Fruit fly (Drosophila melanogaster) whole organism, embryonic: ENCODE data around the gene Acbp6.

Experiments
- Atf-2 ChIP-seq: fragments of 200-800 bp; sonication (Bioruptor generic); optimal IDR thresholded peaks from 2 replicates; lab custom pipeline; 2016; ENCODE audit warnings: missing biosample characterization, missing genetic modification characterization
- Awh ChIP-seq: fragments of 200-800 bp; sonication (Bioruptor generic); IDR thresholded peaks from 2 replicates; pipeline ENCODE4, ENCODE4 v1.3.6; 2022; ENCODE audit warnings: missing biosample characterization, missing genetic modification characterization
- B-H1 ChIP-seq: fragments of 200-800 bp; sonication (Bioruptor generic); IDR thresholded peaks from 3 replicates; pipeline ENCODE4 v1.3.6; 2022; ENCODE audit warnings: missing biosample characterization, missing genetic modification characterization
- CG10321 ChIP-seq: fragments of 200-800 bp; sonication (Bioruptor generic); IDR thresholded peaks from 2 replicates; pipeline ENCODE4 v1.3.6; 2022; ENCODE audit warnings: missing biosample characterization, missing genetic modification characterization
- CG12071 ChIP-seq: fragments of 200-800 bp; sonication (Bioruptor generic); optimal IDR thresholded peaks from 3 replicates; lab custom pipeline; 2018; ENCODE audit warnings: missing biosample characterization, mild to moderate bottlenecking, missing genetic modification characterization
- CG1603 ChIP-seq: fragments of 200-800 bp; sonication (Bioruptor generic); optimal IDR thresholded peaks from 2 replicates; lab custom pipeline; 2019; ENCODE audit warnings: missing biosample characterization, mild to moderate bottlenecking, missing genetic modification characterization, moderate library complexity
- CG16813 ChIP-seq: fragments of 200-800 bp; sonication (Bioruptor generic); IDR thresholded peaks from 3 replicates; pipeline ENCODE4 v1.3.6; 2022; ENCODE audit warnings: missing biosample characterization, missing genetic modification characterization; ENCODE audit not compliant: partially characterized antibody
- CG2116 ChIP-seq: fragments of 200-800 bp; sonication (Bioruptor generic); optimal IDR thresholded peaks from 3 replicates; lab custom pipeline; 2018; ENCODE audit warnings: missing biosample characterization, mild to moderate bottlenecking, missing genetic modification characterization
- CG34376 ChIP-seq: fragments of 200-800 bp; sonication (Bioruptor generic); optimal IDR thresholded peaks from 2 replicates; lab custom pipeline; 2018; ENCODE audit warnings: missing biosample characterization, mild to moderate bottlenecking, missing genetic modification characterization
- CG34422 ChIP-seq: fragments of 200-800 bp; sonication (Bioruptor generic); IDR thresholded peaks from 3 replicates; pipeline ENCODE4 v1.3.6; 2022; ENCODE audit warnings: missing biosample characterization, missing genetic modification characterization
- CG42726 ChIP-seq: fragments of 200-800 bp; sonication (Bioruptor generic); IDR thresholded peaks from 2 replicates; pipeline ENCODE4 v1.3.6; 2022; ENCODE audit warnings: missing biosample characterization, missing genetic modification characterization; ENCODE audit not compliant: partially characterized antibody
- CG4360 ChIP-seq: fragments of 200-800 bp; sonication (Bioruptor generic); IDR thresholded peaks from 2 replicates; pipeline ENCODE4 v1.3.6; 2022; ENCODE audit warnings: missing biosample characterization, missing genetic modification characterization
- CG4707 ChIP-seq: fragments of 200-800 bp; sonication (Bioruptor generic); optimal IDR thresholded peaks from 2 replicates; lab custom pipeline; 2018; ENCODE audit warnings: missing biosample characterization, mild to moderate bottlenecking, missing genetic modification characterization, moderate library complexity
- CG4820 ChIP-seq: fragments of 200-800 bp; sonication (Bioruptor generic); optimal IDR thresholded peaks from 3 replicates; lab custom pipeline; 2016; ENCODE audit warnings: missing biosample characterization, missing genetic modification characterization
- CG4854 ChIP-seq: fragments of 200-800 bp; sonication (Bioruptor generic); optimal IDR thresholded peaks from 2 replicates; lab custom pipeline; 2016; ENCODE audit warnings: missing biosample characterization, missing genetic modification characterization, inconsistent platforms
- CG7357 ChIP-seq: fragments of 200-800 bp; sonication (Bioruptor generic); IDR thresholded peaks from 3 replicates; pipeline ENCODE4 v1.3.6; 2022; ENCODE audit warnings: missing biosample characterization, missing genetic modification characterization
- CG9609 ChIP-seq: fragments of 200-800 bp; sonication (Bioruptor generic); optimal IDR thresholded peaks from 3 replicates; lab custom pipeline; 2016; ENCODE audit warnings: missing biosample characterization, missing genetic modification characterization
- CG9727 ChIP-seq: fragments of 200-800 bp; sonication (Bioruptor generic); optimal IDR thresholded peaks from 3 replicates; lab custom pipeline; 2017; ENCODE audit warnings: missing biosample characterization, mild to moderate bottlenecking, missing genetic modification characterization
- CrebB ChIP-seq: fragments of 200-800 bp; sonication (Bioruptor generic); optimal IDR thresholded peaks from 3 replicates; lab custom pipeline; 2018; ENCODE audit warnings: missing biosample characterization, mild to moderate bottlenecking, missing genetic modification characterization
- Dll ChIP-seq: fragments of 200-800 bp; sonication (Bioruptor generic); IDR thresholded peaks from 4 replicates; pipeline ENCODE4 v1.3.6; 2022; ENCODE audit warnings: missing biosample characterization, missing genetic modification characterization; ENCODE audit not compliant: partially characterized antibody
- Ets97D ChIP-seq: fragments of 200-800 bp; sonication (Bioruptor generic); optimal IDR thresholded peaks from 3 replicates; lab custom pipeline; 2016; ENCODE audit warnings: missing biosample characterization, missing genetic modification characterization
- Fer3 ChIP-seq: fragments of 200-800 bp; sonication (Bioruptor generic); optimal IDR thresholded peaks from 2 replicates; lab custom pipeline; 2018; ENCODE audit warnings: missing biosample characterization, mild to moderate bottlenecking, missing genetic modification characterization, moderate library complexity
- HLH54F ChIP-seq: fragments of 200-800 bp; sonication (Bioruptor generic); optimal IDR thresholded peaks from 3 replicates; lab custom pipeline; 2016; ENCODE audit warnings: missing biosample characterization, missing genetic modification characterization
- HLHmδ ChIP-seq: fragments of 200-800 bp; sonication (Bioruptor generic); optimal IDR thresholded peaks from 2 replicates; lab custom pipeline; 2018; ENCODE audit warnings: missing biosample characterization, mild to moderate bottlenecking, missing genetic modification characterization, moderate library complexity
- Hand ChIP-seq: fragments of 200-800 bp; sonication (Bioruptor generic); optimal IDR thresholded peaks from 2 replicates; lab custom pipeline; 2017; ENCODE audit warnings: mild to moderate bottlenecking, missing biosample characterization, missing genetic modification reagents, missing genetic modification characterization
- HmgD ChIP-seq: fragments of 200-800 bp; sonication (Bioruptor generic); optimal IDR thresholded peaks from 3 replicates; lab custom pipeline; 2016; ENCODE audit warnings: missing biosample characterization, missing genetic modification characterization
- Hr51 ChIP-seq, 2 experiments: fragments of 200-800 bp; sonication (Bioruptor generic); optimal IDR thresholded peaks; 2 replicates in 1 of 2; 3 replicates in 1 of 2; lab custom pipeline; 2016 to 2018; ENCODE audit warnings: missing biosample characterization in 2 of 2, missing genetic modification characterization in 2 of 2, mild to moderate bottlenecking in 1 of 2, moderate library complexity in 1 of 2
- Stat92E ChIP-seq, 3 experiments: fragments of >200 bp in 2 of 3; fragments of 200-800 bp in 1 of 3; sonication (Bioruptor generic) in 1 of 3; optimal IDR thresholded peaks; 2 replicates each; lab custom pipeline; 2017 to 2019; ENCODE audit warnings: missing biosample characterization in 3 of 3, missing genetic modification characterization in 3 of 3, mild to moderate bottlenecking in 1 of 3, moderate library complexity in 1 of 3
- amos ChIP-seq: fragments of 200-800 bp; sonication (Bioruptor generic); IDR thresholded peaks from 2 replicates; pipeline ENCODE4 v1.3.6; 2022; ENCODE audit warnings: missing biosample characterization, missing genetic modification characterization; ENCODE audit not compliant: partially characterized antibody
- ara ChIP-seq: fragments of 200-800 bp; sonication (Bioruptor generic); IDR thresholded peaks from 2 replicates; pipeline ENCODE4 v1.3.6; 2022; ENCODE audit warnings: missing biosample characterization, missing genetic modification characterization
- cad ChIP-seq: fragments of >200 bp; optimal IDR thresholded peaks from 2 replicates; lab custom pipeline; 2017; ENCODE audit warnings: missing biosample characterization, missing genetic modification characterization
- dmrt99B ChIP-seq: fragments of 200-800 bp; sonication (Bioruptor generic); optimal IDR thresholded peaks from 2 replicates; lab custom pipeline; 2018; ENCODE audit warnings: missing biosample characterization, mild to moderate bottlenecking, missing genetic modification characterization, moderate library complexity
- ems ChIP-seq: fragments of 200-800 bp; sonication (Bioruptor generic); optimal IDR thresholded peaks from 3 replicates; lab custom pipeline; 2016; ENCODE audit warnings: missing biosample characterization, missing genetic modification characterization
- esg ChIP-seq: fragments of 200-800 bp; sonication (Bioruptor generic); conservative IDR thresholded peaks from 2 replicates; pipeline ENCODE4 v1.3.6; 2022; ENCODE audit warnings: missing biosample characterization, missing genetic modification characterization
- gce ChIP-seq: fragments of 200-800 bp; sonication (Bioruptor generic); IDR thresholded peaks from 3 replicates; pipeline ENCODE4 v1.3.6; 2022; ENCODE audit warnings: missing biosample characterization, missing genetic modification characterization
- hb ChIP-seq: fragments of 200-800 bp; sonication (Bioruptor generic); IDR thresholded peaks from 3 replicates; pipeline ENCODE4 v1.3.6; 2022; ENCODE audit warnings: missing biosample characterization, missing genetic modification characterization; ENCODE audit not compliant: partially characterized antibody
- inv ChIP-seq: fragments of 200-800 bp; sonication (Bioruptor generic); IDR thresholded peaks from 2 replicates; pipeline ENCODE4 v1.3.6; 2022; ENCODE audit warnings: missing biosample characterization, missing genetic modification characterization; ENCODE audit not compliant: partially characterized antibody
- kni ChIP-seq: fragments of 200-800 bp; sonication (Bioruptor generic); optimal IDR thresholded peaks from 3 replicates; lab custom pipeline; 2017; ENCODE audit warnings: mild to moderate bottlenecking, missing biosample characterization, missing genetic modification reagents, missing genetic modification characterization
- nau ChIP-seq: fragments of 200-800 bp; sonication (Bioruptor generic); optimal IDR thresholded peaks from 3 replicates; lab custom pipeline; 2017; ENCODE audit warnings: missing biosample characterization, mild to moderate bottlenecking, missing genetic modification characterization, missing genetic modification reagents
- nerfin-2 ChIP-seq: fragments of 200-800 bp; sonication (Bioruptor generic); IDR thresholded peaks from 2 replicates; pipeline ENCODE4 v1.3.6; 2022; ENCODE audit warnings: missing biosample characterization, missing genetic modification characterization; ENCODE audit not compliant: partially characterized antibody
- odd ChIP-seq: fragments of 200-800 bp; sonication (Bioruptor generic); optimal IDR thresholded peaks from 2 replicates; lab custom pipeline; 2017; ENCODE audit warnings: missing biosample characterization, mild to moderate bottlenecking, missing genetic modification characterization
- pb ChIP-seq: fragments of 200-800 bp; sonication (Bioruptor generic); optimal IDR thresholded peaks from 3 replicates; lab custom pipeline; 2016; ENCODE audit warnings: missing biosample characterization, missing genetic modification characterization
- salm ChIP-seq: fragments of 200-800 bp; sonication (Bioruptor generic); optimal IDR thresholded peaks from 2 replicates; lab custom pipeline; 2018; ENCODE audit warnings: missing biosample characterization, mild to moderate bottlenecking, missing genetic modification characterization
- shn ChIP-seq: fragments of 200-800 bp; sonication (Bioruptor generic); optimal IDR thresholded peaks from 3 replicates; lab custom pipeline; 2016; ENCODE audit warnings: missing biosample characterization, missing genetic modification characterization
- sisA ChIP-seq: fragments of 200-800 bp; sonication (Bioruptor generic); IDR thresholded peaks from 2 replicates; pipeline ENCODE4 v1.3.6; 2022; ENCODE audit warnings: missing biosample characterization, missing genetic modification characterization
- wek ChIP-seq: fragments of 200-800 bp; sonication (Bioruptor generic); optimal IDR thresholded peaks from 3 replicates; lab custom pipeline; 2018; ENCODE audit warnings: missing biosample characterization, mild to moderate bottlenecking, missing genetic modification characterization, moderate library complexity

The Acbp6 gene

dm6 chr3L:7133699-7134655, 5.3 kb downstream of the Acbp6 start, which contains the start of gene melt (continued):
- TF ChIP-seq CG4854 (peak; percentile 82), nau (GFP tag; lab: Kevin White, UChicago) (peak; percentile 85), CG34376 (GFP tag; lab: Kevin White, UChicago) (peak; percentile 75), CG34422 (peak; percentile 67), Fer3 (tag; lab: Kevin White, UChicago) (peak; percentile 73), CG9609 (GFP tag; lab: Kevin White, UChicago) (peak; percentile 82), gce (GFP tag; lab: Robert Waterston, UW) (peak; percentile 35; the same call in 1 of the 3 replicates), sisA (GFP tag; lab: Robert Waterston, UW) (peak; percentile 76), CG4707 (GFP tag; lab: Kevin White, UChicago) (peak; percentile 38), amos (GFP tag; lab: Robert Waterston, UW) (peak; percentile 56), CG7357 (GFP tag; lab: Robert Waterston, UW) (peak; percentile 77), odd (peak; percentile 78), CG16813 (0 out of 3 replicates have a peak, but pooled peaks have one; percentile 13), pb (GFP tag; lab: Kevin White, UChicago) (peak; percentile 83), CG42726 (peak; percentile 41; the same call in 1 of the 2 replicates), CG9727 (GFP tag; lab: Kevin White, UChicago) (peak; percentile 95), Atf-2 (GFP tag; lab: Kevin White, UChicago) (peak; percentile 93), hb (no peak), CG10321 (GFP tag; lab: Robert Waterston, UW) (no peak), cad (no peak), ara (GFP tag; lab: Robert Waterston, UW) (peak; percentile 76), CrebB (tag; lab: Kevin White, UChicago) (peak; percentile 1), HLHmδ (GFP tag; lab: Kevin White, UChicago) (peak; percentile 62), Ets97D (GFP tag; lab: Kevin White, UChicago) (peak; percentile 87), HmgD (GFP tag; lab: Kevin White, UChicago) (peak; percentile 42), CG2116 (peak; percentile 71), ems (GFP tag; lab: Kevin White, UChicago) (peak; percentile 87), nerfin-2 (GFP tag; lab: Robert Waterston, UW) (no peak), wek (no peak), inv (GFP tag; lab: Robert Waterston, UW) (no peak), Dll (no peak), salm (peak; percentile 49), Stat92E (GFP tag; optimal IDR thresholded peaks at IDR 0.05; lab: Kevin White, UChicago) (peak in 1 of 3 experiments; percentile 38), HLH54F (peak; percentile 91), Hr51 (GFP tag; optimal IDR thresholded peaks at IDR 0.05; lab: Kevin White, UChicago) (peak; percentile 87 to 91), CG12071 (GFP tag; lab: Kevin White, UChicago) (peak; percentile 35), dmrt99B (tag; lab: Kevin White, UChicago) (peak; percentile 89), esg (GFP tag; lab: Robert Waterston, UW) (peak; percentile 78), Hand (GFP tag; lab: Kevin White, UChicago) (peak; percentile 80), CG4360 (GFP tag; lab: Robert Waterston, UW) (peak; percentile 99), CG4820 (GFP tag; lab: Kevin White, UChicago) (peak; percentile 85), CG1603 (tag; lab: Kevin White, UChicago) (peak; percentile 52), shn (GFP tag; lab: Kevin White, UChicago) (peak; percentile 87), Awh (GFP tag; lab: Robert Waterston, UW) (peak; percentile 39; the same call in 1 of the 2 replicates), kni (peak; percentile 72), B-H1 (GFP tag; lab: Robert Waterston, UW) (no peak; the same call in none of the 3 replicates)
